Fruit fly (Drosophila melanogaster): ENCODE measurements around the gene Sgs7.

Sgs7 gene

dm6 chr3L:11487327-11487973 lies 22.2 kb upstream of the Sgs7 start, which contains the start of gene chrb (continued):
- TF ChIP-seq Myb (GFP tag; optimal IDR thresholded peaks at IDR 0.05) (peak; percentile 21), sens (GFP tag) (peak; percentile 92), Hr51 (GFP tag; optimal IDR thresholded peaks at IDR 0.05) (peak; percentile 31 to 62), crc (GFP tag; optimal IDR thresholded peaks at IDR 0.05) (no peak), CG12219 (GFP tag; optimal IDR thresholded peaks at IDR 0.05) (peak; percentile 38), CG43689 (GFP tag; IDR thresholded peaks at IDR 0.05) (no peak), CG13894 (tag; optimal IDR thresholded peaks at IDR 0.05) (peak; percentile 65), caup (GFP tag; optimal IDR thresholded peaks at IDR 0.05; ENCODE audit: severe bottlenecking) (peak; percentile 65), Hr78 (GFP tag; optimal IDR thresholded peaks at IDR 0.05) (peak in 1 of 2 experiments; percentile 86), repo (GFP tag; optimal IDR thresholded peaks at IDR 0.05) (peak; percentile 71), pfk (GFP tag; optimal IDR thresholded peaks at IDR 0.05) (peak; percentile 72), Hmr (GFP tag; optimal IDR thresholded peaks at IDR 0.05) (peak; percentile 54), B-H2 (GFP tag; optimal IDR thresholded peaks at IDR 0.05) (no peak), jumu (GFP tag; optimal IDR thresholded peaks at IDR 0.05) (peak; percentile 39), CG17328 (GFP tag; IDR thresholded peaks at IDR 0.05) (peak; percentile 67), CG16813 (GFP tag; IDR thresholded peaks at IDR 0.05; ENCODE audit: partially characterized antibody) (peak; percentile 43; the same call in 1 of the 3 replicates), tna (GFP tag; IDR thresholded peaks at IDR 0.05; ENCODE audit: partially characterized antibody) (peak; percentile 52; the same call in 1 of the 2 replicates), grn (GFP tag; optimal IDR thresholded peaks at IDR 0.05) (no peak), Meics (GFP tag; optimal IDR thresholded peaks at IDR 0.05) (peak; percentile 42), CG10979 (tag; optimal IDR thresholded peaks at IDR 0.05) (peak; percentile 47), cad (GFP tag; optimal IDR thresholded peaks at IDR 0.05) (peak; percentile 41), exex (tag; optimal IDR thresholded peaks at IDR 0.05) (peak; percentile 31), chif (GFP tag; optimal IDR thresholded peaks at IDR 0.05) (peak in 1 of 2 experiments; percentile 35), gce (GFP tag; IDR thresholded peaks at IDR 0.05) (peak; percentile 76; the same call in 1 of the 3 replicates), Eip74EF (GFP tag; optimal IDR thresholded peaks at IDR 0.05) (peak in 1 of 2 experiments; percentile 52), CG6854 (GFP tag; optimal IDR thresholded peaks at IDR 0.05) (peak; percentile 65), salm (tag; optimal IDR thresholded peaks at IDR 0.05) (peak; percentile 38), lov (optimal IDR thresholded peaks at IDR 0.05) (no peak), lov (GFP tag; IDR thresholded peaks at IDR 0.05) (peak; percentile 80; the same call in 2 of the 3 replicates), crp (GFP tag; optimal IDR thresholded peaks at IDR 0.05) (peak; percentile 47 to 85), D19A (tag; optimal IDR thresholded peaks at IDR 0.05) (peak; percentile 55), CG1024 (GFP tag; IDR thresholded peaks at IDR 0.05) (0 out of 2 replicates have a peak, but pooled peaks have one; percentile 30), CG8089 (GFP tag; optimal IDR thresholded peaks at IDR 0.05) (peak; percentile 35), CG16863 (GFP tag; optimal IDR thresholded peaks at IDR 0.05) (peak; percentile 63), YL-1 (GFP tag; optimal IDR thresholded peaks at IDR 0.05) (peak; percentile 35), eyg (GFP tag; optimal IDR thresholded peaks at IDR 0.05) (no peak), Lhr (GFP tag; optimal IDR thresholded peaks at IDR 0.05) (no peak), CG8478 (optimal IDR thresholded peaks at IDR 0.05) (no peak), Rfx (GFP tag; IDR thresholded peaks at IDR 0.05) (peak; percentile 39; the same call in 1 of the 2 replicates), Max (GFP tag; optimal IDR thresholded peaks at IDR 0.05) (peak; percentile 25), btn (GFP tag; optimal IDR thresholded peaks at IDR 0.05) (peak; percentile 77), CG11456 (GFP tag; IDR thresholded peaks at IDR 0.05) (no peak), Atf-2 (GFP tag; optimal IDR thresholded peaks at IDR 0.05) (peak; percentile 26), CG7987 (GFP tag; optimal IDR thresholded peaks at IDR 0.05) (peak; percentile 72), hbn (GFP tag; IDR thresholded peaks at IDR 0.05; ENCODE audit: partially characterized antibody) (peak; percentile 49), usp (GFP tag; optimal IDR thresholded peaks at IDR 0.05) (no peak), CHES-1-like (GFP tag; optimal IDR thresholded peaks at IDR 0.05) (peak; percentile 73), nmo (GFP tag; optimal IDR thresholded peaks at IDR 0.05) (peak; percentile 28), Spps (tag; optimal IDR thresholded peaks at IDR 0.05) (no peak)
